Worm (Caenorhabditis elegans): Measurements from ENCODE around the gene sinh-1.

Gene sinh-1

DNA sequence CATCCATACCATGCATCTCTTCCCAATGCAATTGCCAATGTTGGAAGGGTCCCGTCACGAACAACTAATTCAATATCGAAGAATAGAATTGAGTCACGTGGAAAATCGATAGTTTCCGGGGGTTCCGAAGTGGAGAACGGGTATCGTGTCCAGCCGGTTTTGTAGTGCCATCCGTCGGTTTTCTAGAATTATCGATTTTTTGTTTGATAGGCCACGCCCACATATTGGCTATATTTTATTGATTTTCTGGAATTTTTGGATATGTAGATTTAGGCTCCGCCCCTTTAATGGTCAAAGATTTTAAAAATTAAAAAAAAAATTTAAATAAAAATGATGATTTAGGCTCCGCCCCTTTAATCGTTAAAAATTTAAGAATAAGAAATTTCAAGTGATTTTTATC is 28.9 kb upstream of the sinh-1 start:
- TF ChIP-seq elt-1 (tag; optimal IDR thresholded peaks at IDR 0.05) (no peak), unc-62 (GFP tag; optimal IDR thresholded peaks at IDR 0.05) (no peak), ztf-11 (tag; optimal IDR thresholded peaks at IDR 0.05) (no peak), nhr-6 (tag; optimal IDR thresholded peaks at IDR 0.05) (no peak)

DNA sequence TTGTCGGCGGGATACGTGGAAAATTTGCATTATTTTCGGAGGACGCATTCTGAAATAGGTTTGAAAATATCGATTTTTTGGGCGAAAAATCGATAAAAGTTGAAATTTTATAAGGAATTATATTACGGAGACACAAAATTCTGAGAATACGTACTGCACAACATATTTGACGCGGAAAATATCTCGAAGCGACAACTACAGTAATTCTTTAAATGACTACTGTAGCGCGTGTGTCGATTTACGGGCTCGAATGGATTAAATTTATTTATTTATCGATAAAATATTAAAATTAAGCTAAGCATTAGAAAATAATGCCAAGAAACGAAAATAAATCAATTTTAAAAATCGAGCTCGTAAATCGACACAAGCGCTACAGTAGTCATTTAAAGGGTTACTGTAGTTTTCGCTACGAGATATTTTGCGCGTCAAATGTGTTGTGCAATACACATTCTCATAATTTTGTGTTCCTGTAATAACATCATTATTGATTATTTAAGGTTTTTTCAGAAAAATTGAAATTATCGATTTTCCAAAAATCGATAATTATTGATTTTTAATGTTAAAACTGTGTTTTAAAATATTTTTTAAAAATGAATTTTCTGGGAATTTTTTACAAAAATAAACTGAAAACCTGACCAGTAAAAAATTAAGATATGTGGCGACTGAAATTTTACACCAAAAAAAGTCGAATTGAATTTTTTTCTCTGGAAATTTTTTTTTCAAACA is 28.0 kb upstream of the sinh-1 start, which contains the start of gene polg-1:
Gene polg-1, minus strand, starts transcription at position 51 of the 726 bp plus-strand sequence.
- TF ChIP-seq unc-55 (GFP tag; optimal IDR thresholded peaks at IDR 0.05) (no peak), nhr-77 (tag; optimal IDR thresholded peaks at IDR 0.05) (no peak), mbf-1 (tag; optimal IDR thresholded peaks at IDR 0.05) (no peak), egl-27 (tag; optimal IDR thresholded peaks at IDR 0.05) (no peak), sem-4 (tag; optimal IDR thresholded peaks at IDR 0.05) (no peak), nhr-129 (tag; optimal IDR thresholded peaks at IDR 0.05) (no peak), elt-1 (tag; optimal IDR thresholded peaks at IDR 0.05) (no peak), ZK546.5 (tag; optimal IDR thresholded peaks at IDR 0.05) (no peak), Y55F3AM.14 (GFP tag; optimal IDR thresholded peaks at IDR 0.05) (no peak), nhr-12 (tag; optimal IDR thresholded peaks at IDR 0.05) (no peak), lin-39 (tag; optimal IDR thresholded peaks at IDR 0.05) (no peak), ceh-82 (tag; optimal IDR thresholded peaks at IDR 0.05) (no peak), ama-1 (optimal IDR thresholded peaks at IDR 0.05) (no peak), crh-2 (tag; optimal IDR thresholded peaks at IDR 0.05) (no peak), blmp-1 (tag; optimal IDR thresholded peaks at IDR 0.05; ENCODE audit: insufficient read depth) (no peak), lsy-2 (tag; optimal IDR thresholded peaks at IDR 0.05) (no peak), nhr-11 (tag; optimal IDR thresholded peaks at IDR 0.05) (no peak)

DNA sequence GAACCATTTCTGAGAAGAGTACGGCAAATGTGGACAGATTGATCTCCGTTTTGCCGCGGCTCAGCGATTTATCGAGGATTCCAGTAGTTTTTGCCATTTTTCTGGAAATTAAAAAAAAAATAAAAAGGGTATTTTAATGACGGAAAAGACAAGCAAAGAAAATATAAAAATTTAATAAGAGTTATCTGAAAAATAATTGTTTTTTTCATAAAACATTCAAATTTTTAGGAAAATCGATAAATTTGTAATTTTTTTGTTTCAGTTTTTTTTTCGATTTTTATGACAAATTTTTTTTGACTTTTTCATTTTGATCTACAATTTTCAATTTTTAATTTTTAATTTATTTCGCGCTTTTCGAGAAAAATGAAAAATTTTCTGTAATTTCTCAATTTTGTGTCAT is 25.8 kb upstream of the sinh-1 start, which contains the start of gene trpp-5:
Gene trpp-5, minus strand, starts transcription at position 101 of the 400 bp plus-strand sequence.
- TF ChIP-seq lsy-2 (tag; optimal IDR thresholded peaks at IDR 0.05) (no peak), mbf-1 (tag; optimal IDR thresholded peaks at IDR 0.05) (no peak), R02D3.7 (tag; optimal IDR thresholded peaks at IDR 0.05) (no peak), ZK546.5 (tag; optimal IDR thresholded peaks at IDR 0.05) (no peak), skn-1 (tag; optimal IDR thresholded peaks at IDR 0.05) (no peak), snpc-4 (tag; optimal IDR thresholded peaks at IDR 0.05) (no peak)

DNA sequence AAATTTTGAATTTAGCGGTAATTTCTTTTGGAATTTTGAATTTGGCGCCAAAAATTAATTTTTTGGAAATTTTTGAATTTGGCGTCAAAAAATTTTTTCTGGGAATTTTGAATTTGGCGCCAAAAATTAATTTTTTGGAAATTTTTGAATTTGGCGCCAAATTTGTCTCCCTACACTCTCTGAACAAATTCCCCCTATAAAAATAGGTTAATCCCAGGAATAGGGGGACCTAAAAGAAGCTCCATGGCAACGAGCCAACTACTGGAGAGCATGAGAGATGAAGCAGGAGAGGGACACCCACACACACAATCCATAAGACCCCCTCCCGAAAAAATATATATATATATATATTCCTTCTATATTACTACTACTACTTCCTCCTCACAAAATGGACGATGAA is 25.2 kb upstream of the sinh-1 start, which contains the start of gene aqp-12:
Gene aqp-12, plus strand, starts transcription at position 301 of the 400 bp plus-strand sequence.
- TF ChIP-seq dmd-4 (tag; optimal IDR thresholded peaks at IDR 0.05) (no peak), F13H6.1 (tag; optimal IDR thresholded peaks at IDR 0.05) (no peak), ama-1 (optimal IDR thresholded peaks at IDR 0.05) (no peak), nhr-10 (tag; optimal IDR thresholded peaks at IDR 0.05) (no peak), ztf-4 (tag; optimal IDR thresholded peaks at IDR 0.05) (no peak), mbf-1 (tag; optimal IDR thresholded peaks at IDR 0.05) (no peak), ceh-16 (tag; optimal IDR thresholded peaks at IDR 0.05) (no peak), nhr-23 (tag; optimal IDR thresholded peaks at IDR 0.05) (no peak)

DNA sequence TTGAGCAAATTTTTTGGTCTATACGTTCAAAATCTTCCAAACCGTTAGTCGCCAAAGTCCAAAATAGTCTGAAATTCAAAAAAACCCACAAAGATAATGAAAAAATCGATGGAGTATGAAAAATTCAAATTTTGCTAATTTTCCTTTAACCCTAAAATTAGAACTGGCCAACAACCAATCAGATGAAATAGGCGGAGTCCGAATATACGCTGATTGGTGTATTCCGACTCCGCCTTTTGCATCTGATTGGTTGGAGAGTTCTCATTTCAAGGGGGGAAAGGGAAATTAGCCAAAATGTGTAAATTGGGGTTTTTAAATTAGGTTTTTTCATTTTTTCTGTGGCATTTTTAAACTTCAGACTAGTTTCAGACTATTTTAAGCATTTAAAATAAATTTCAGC is 23.5 kb upstream of the sinh-1 start:
- TF ChIP-seq C34F6.9 (tag; optimal IDR thresholded peaks at IDR 0.05), result no peak
- no peak for TF ChIP-seq mab-5 (tag; optimal IDR thresholded peaks at IDR 0.05)
- TF ChIP-seq sem-4 (tag; optimal IDR thresholded peaks at IDR 0.05), result no peak
- TF ChIP-seq unc-55 (GFP tag; optimal IDR thresholded peaks at IDR 0.05), result no peak
- no peak for TF ChIP-seq mdl-1 (tag; optimal IDR thresholded peaks at IDR 0.05)
- TF ChIP-seq crh-2 (tag; optimal IDR thresholded peaks at IDR 0.05), result no peak
- TF ChIP-seq unc-62 (GFP tag; optimal IDR thresholded peaks at IDR 0.05), result no peak
- TF ChIP-seq nhr-77 (tag; optimal IDR thresholded peaks at IDR 0.05), result no peak
- no peak for TF ChIP-seq lsy-2 (tag; optimal IDR thresholded peaks at IDR 0.05)

DNA sequence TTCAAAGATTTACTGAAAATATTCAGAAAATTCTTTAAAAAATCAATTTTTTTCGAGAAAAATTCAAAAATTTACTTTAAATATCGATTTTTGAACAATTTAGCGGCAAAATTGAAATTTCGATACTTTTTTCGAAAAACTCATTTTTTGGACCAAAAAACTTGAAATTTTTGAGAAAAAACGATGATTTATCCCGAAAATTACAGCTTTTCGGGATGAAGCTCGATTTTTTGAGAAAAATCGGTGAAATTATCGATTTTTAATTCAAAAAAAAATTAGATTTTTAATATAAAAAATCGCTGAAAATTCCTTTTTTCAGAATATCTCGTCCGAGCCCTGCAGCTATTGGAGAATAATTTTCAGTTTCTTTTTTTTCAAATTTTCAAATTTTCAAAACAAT is 19.4 kb upstream of the sinh-1 start:
- no peak for TF ChIP-seq C34F6.9 (tag; optimal IDR thresholded peaks at IDR 0.05)
- no peak for TF ChIP-seq unc-62 (GFP tag; optimal IDR thresholded peaks at IDR 0.05)
- no peak for TF ChIP-seq ceh-16 (tag; optimal IDR thresholded peaks at IDR 0.05)
- TF ChIP-seq sma-3 (GFP tag; optimal IDR thresholded peaks at IDR 0.05), result no peak
